Worm (Caenorhabditis elegans): Measurements from ENCODE around the gene sod-1.

Gene sod-1

DNA sequence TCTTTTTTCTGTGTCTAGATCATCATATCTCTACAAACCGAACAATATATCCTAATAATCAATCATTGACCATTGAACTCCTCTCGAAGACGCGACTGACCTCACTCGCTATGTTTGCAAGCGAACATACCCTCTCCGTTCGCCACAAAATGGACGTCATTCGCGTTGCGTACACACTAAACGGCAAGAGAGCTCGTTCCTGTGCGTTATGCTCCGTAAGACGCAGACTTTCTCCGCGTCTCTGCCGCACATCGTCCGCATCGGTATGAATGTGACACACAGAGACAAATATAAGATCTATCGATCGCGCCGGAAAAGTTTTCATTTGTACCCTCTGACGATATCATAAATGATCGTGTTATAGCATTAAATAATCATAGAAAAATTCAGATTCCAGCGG lies 47.6 kb downstream of the sod-1 start:
- no peak for TF ChIP-seq peb-1 (tag; optimal IDR thresholded peaks at IDR 0.05)
- no peak for TF ChIP-seq unc-62 (GFP tag; optimal IDR thresholded peaks at IDR 0.05)
- no peak for TF ChIP-seq alr-1 (tag; optimal IDR thresholded peaks at IDR 0.05)
- no peak for TF ChIP-seq snpc-4 (tag; optimal IDR thresholded peaks at IDR 0.05)
- no peak for TF ChIP-seq ztf-11 (tag; optimal IDR thresholded peaks at IDR 0.05)
- no peak for TF ChIP-seq nhr-6 (tag; optimal IDR thresholded peaks at IDR 0.05)
- TF ChIP-seq ztf-4 (tag; optimal IDR thresholded peaks at IDR 0.05) = no peak
- no peak for TF ChIP-seq lin-11 (tag; optimal IDR thresholded peaks at IDR 0.05)
- TF ChIP-seq elt-3 (tag; optimal IDR thresholded peaks at IDR 0.05) = no peak
- no peak for TF ChIP-seq skn-1 (tag; optimal IDR thresholded peaks at IDR 0.05)
- no peak for TF ChIP-seq R02D3.7 (tag; optimal IDR thresholded peaks at IDR 0.05)
- no peak for TF ChIP-seq lin-13 (GFP tag; optimal IDR thresholded peaks at IDR 0.05)
- TF ChIP-seq Y55F3AM.14 (GFP tag; optimal IDR thresholded peaks at IDR 0.05) = no peak
- no peak for TF ChIP-seq lsy-2 (tag; optimal IDR thresholded peaks at IDR 0.05)
- TF ChIP-seq nhr-237 (tag; optimal IDR thresholded peaks at IDR 0.05) = no peak
- TF ChIP-seq ama-1 (optimal IDR thresholded peaks at IDR 0.05) = no peak
- no peak for TF ChIP-seq nhr-25 (tag; optimal IDR thresholded peaks at IDR 0.05)
- TF ChIP-seq fos-1 (tag; optimal IDR thresholded peaks at IDR 0.05) = no peak
- no peak for TF ChIP-seq nhr-10 (tag; optimal IDR thresholded peaks at IDR 0.05)
- TF ChIP-seq mbf-1 (tag; optimal IDR thresholded peaks at IDR 0.05) = no peak

- TF ChIP-seq fos-1 (tag; optimal IDR thresholded peaks at IDR 0.05) (no peak), skn-1 (tag; optimal IDR thresholded peaks at IDR 0.05) (no peak), nhr-11 (tag; optimal IDR thresholded peaks at IDR 0.05) (no peak), mbf-1 (tag; optimal IDR thresholded peaks at IDR 0.05) (no peak), ama-1 (optimal IDR thresholded peaks at IDR 0.05) (no peak), lin-11 (tag; optimal IDR thresholded peaks at IDR 0.05) (no peak), ZK546.5 (tag; optimal IDR thresholded peaks at IDR 0.05) (no peak), ceh-16 (tag; optimal IDR thresholded peaks at IDR 0.05) (no peak), C34F6.9 (tag; optimal IDR thresholded peaks at IDR 0.05) (no peak), Y55F3AM.14 (GFP tag; optimal IDR thresholded peaks at IDR 0.05) (no peak), ztf-11 (tag; optimal IDR thresholded peaks at IDR 0.05) (no peak), sem-4 (tag; optimal IDR thresholded peaks at IDR 0.05) (no peak), unc-39 (tag; optimal IDR thresholded peaks at IDR 0.05) (no peak), egl-27 (tag; optimal IDR thresholded peaks at IDR 0.05) (no peak)
Observed at ce11 chrII:6923792-6924191, 49.9 kb downstream of the sod-1 start.

Measured in whole organism, L2 larva.